Worm (Caenorhabditis elegans) whole organism, L4/young adult: ENCODE results near the gene F54B11.8.

ENCODE experiments used
- W03F9.2 ChIP-seq: fragments of 150-350 bp; optimal IDR thresholded peaks from 2 replicates; lab custom pipeline; 2014; ENCODE audit warnings: missing biosample characterization, missing genetic modification characterization
- dao-5 ChIP-seq: sonication (generic microtip); optimal IDR thresholded peaks from 2 replicates; lab custom pipeline; 2016; ENCODE audit warnings: missing genotype, missing genetic modification characterization, moderate library complexity, missing compliant biosample characterization
- him-1 ChIP-seq: sonication (generic microtip); optimal IDR thresholded peaks from 2 replicates; lab custom pipeline; 2016; ENCODE audit warnings: missing genotype, missing genetic modification reagents, missing genetic modification characterization, missing compliant biosample characterization

DNA sequence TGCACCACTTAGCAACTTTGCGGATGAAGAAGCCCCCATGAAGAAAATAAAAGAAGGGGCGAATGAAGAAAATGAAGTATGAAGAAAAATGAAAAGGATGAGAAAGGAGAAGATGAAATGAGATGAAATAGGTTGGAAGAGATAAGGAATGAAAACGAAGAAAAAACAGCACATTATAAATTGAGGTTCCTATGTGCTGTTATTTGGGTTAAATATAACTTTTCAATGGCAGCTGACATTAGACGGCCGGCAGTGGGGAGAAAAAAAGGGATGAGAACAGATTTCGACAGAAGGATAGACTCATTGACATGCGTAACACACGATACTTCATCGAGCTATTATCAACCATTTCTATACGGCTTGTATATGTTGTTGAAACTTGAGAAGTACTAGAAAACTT lies 41.8 kb downstream of the F54B11.8 start:
- TF ChIP-seq him-1 (tag; lab: Kevin White, UChicago) (no peak), dao-5 (tag; lab: Kevin White, UChicago) (no peak), W03F9.2 (tag; lab: Kevin White, UChicago) (no peak)
